Worm (Caenorhabditis elegans): ENCODE results near the gene cest-34.

- TF ChIP-seq unc-55 (GFP tag; optimal IDR thresholded peaks at IDR 0.05) (no peak), madf-2 (tag; optimal IDR thresholded peaks at IDR 0.05) (no peak), F13H6.1 (tag; optimal IDR thresholded peaks at IDR 0.05) (no peak), elt-2 (tag; optimal IDR thresholded peaks at IDR 0.05) (no peak), ahr-1 (tag; optimal IDR thresholded peaks at IDR 0.05) (no peak), ceh-2 (tag; optimal IDR thresholded peaks at IDR 0.05) (no peak), ama-1 (optimal IDR thresholded peaks at IDR 0.05) (no peak), fkh-10 (GFP tag; optimal IDR thresholded peaks at IDR 0.05) (no peak), pat-9 (tag; optimal IDR thresholded peaks at IDR 0.05) (no peak)
Observed at ce11 chrV:6697552-6697951, 21.0 kb downstream of the cest-34 start, which contains the start of gene W02F12.2.

Measured in whole organism, late embryonic.